Worm (Caenorhabditis elegans) whole organism, late embryonic: ENCODE results near the gene dao-6.

Source experiments
- K09A11.1 ChIP-seq: sonication (generic microtip); optimal IDR thresholded peaks from 2 replicates; lab custom pipeline; 2017; ENCODE audit warnings: antibody characterized with exemption, mild to moderate bottlenecking, missing genetic modification characterization, missing compliant biosample characterization; ENCODE audit not compliant: insufficient read depth
- Y22D7AL.16 ChIP-seq: sonication (generic microtip); optimal IDR thresholded peaks from 2 replicates; lab custom pipeline; 2016; ENCODE audit warnings: missing genetic modification characterization, missing compliant biosample characterization
- ceh-9 ChIP-seq: sonication (generic microtip); optimal IDR thresholded peaks from 2 replicates; lab custom pipeline; 2016; ENCODE audit warnings: mild to moderate bottlenecking, missing genetic modification characterization, inconsistent platforms, missing compliant biosample characterization
- dve-1 ChIP-seq: sonication (generic microtip); optimal IDR thresholded peaks from 2 replicates; lab custom pipeline; 2017; ENCODE audit warnings: antibody characterized with exemption, mild to moderate bottlenecking, missing genetic modification characterization, missing compliant biosample characterization
- elt-4 ChIP-seq: sonication (generic microtip); optimal IDR thresholded peaks from 2 replicates; lab custom pipeline; 2016; ENCODE audit warnings: missing genetic modification characterization, missing compliant biosample characterization
- fkh-10 ChIP-seq: fragments of 150-350 bp; optimal IDR thresholded peaks from 2 replicates; lab custom pipeline; 2014; ENCODE audit warnings: missing biosample characterization, missing genetic modification reagents, missing genetic modification characterization
- lin-11 ChIP-seq: fragments of 200-800 bp; sonication (Bioruptor generic); optimal IDR thresholded peaks from 2 replicates; lab custom pipeline; 2018; ENCODE audit warnings: mild to moderate bottlenecking, missing genetic modification characterization, missing compliant biosample characterization
- mec-3 ChIP-seq: sonication (generic microtip); optimal IDR thresholded peaks from 2 replicates; lab custom pipeline; 2016; ENCODE audit warnings: borderline replicate concordance, missing genetic modification characterization, missing compliant biosample characterization
- odd-2 ChIP-seq: sonication (generic microtip); optimal IDR thresholded peaks from 2 replicates; lab custom pipeline; 2017; ENCODE audit warnings: antibody characterized with exemption, mild to moderate bottlenecking, missing genetic modification characterization, missing compliant biosample characterization
- pqm-1 ChIP-seq: sonication (generic microtip); optimal IDR thresholded peaks from 2 replicates; lab custom pipeline; 2016; ENCODE audit warnings: missing genetic modification characterization, missing compliant biosample characterization
- sdc-2 ChIP-seq: sonication (generic microtip); optimal IDR thresholded peaks from 2 replicates; lab custom pipeline; 2016; ENCODE audit warnings: missing genotype, missing genetic modification characterization, missing compliant biosample characterization
- syd-9 ChIP-seq: sonication (generic microtip); optimal IDR thresholded peaks from 2 replicates; lab custom pipeline; 2016; ENCODE audit warnings: mild to moderate bottlenecking, missing genetic modification characterization, moderate library complexity, missing compliant biosample characterization
- unc-42 ChIP-seq: sonication (generic microtip); optimal IDR thresholded peaks from 2 replicates; lab custom pipeline; 2016; ENCODE audit warnings: missing genotype, missing genetic modification characterization, missing compliant biosample characterization
- unc-55 ChIP-seq: sonication (generic microtip); optimal IDR thresholded peaks from 2 replicates; lab custom pipeline; 2017; ENCODE audit warnings: missing biosample characterization, missing genetic modification reagents, missing genetic modification characterization

DNA sequence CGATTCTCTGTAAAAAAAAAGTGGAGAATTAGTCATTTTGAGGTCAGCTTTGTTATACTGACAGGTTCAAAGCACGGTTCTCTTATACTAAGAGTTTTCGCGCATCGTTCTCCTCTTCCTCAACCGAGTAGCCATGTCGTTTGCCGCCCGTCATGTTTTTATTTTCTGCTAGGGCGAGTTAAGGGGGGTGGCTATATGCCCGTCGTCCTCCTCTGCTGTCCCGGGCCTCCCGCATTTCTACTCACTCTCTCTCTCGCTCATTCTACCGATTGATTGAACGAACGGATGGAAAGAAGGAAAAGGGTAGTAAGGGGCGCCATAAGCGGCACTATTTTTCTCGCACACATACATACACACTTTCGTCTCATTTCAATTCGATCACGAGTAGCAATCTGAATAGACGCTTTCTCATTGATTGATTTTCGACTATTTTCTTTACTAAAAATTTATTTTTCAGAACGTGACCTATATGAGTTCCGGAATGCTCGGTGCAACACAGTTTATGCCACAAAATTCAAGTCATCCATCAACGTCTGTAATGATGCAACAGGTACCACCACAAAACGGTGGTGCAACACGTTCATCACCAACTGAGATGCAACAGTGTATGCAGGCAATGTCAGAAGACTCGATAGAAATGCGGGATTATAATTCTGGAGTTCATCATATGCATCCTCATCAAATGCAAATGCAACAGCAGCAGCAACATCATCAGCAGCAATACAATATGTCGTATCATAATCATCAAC, 30.7 kb downstream of the dao-6 start:
- TF ChIP-seq ceh-9 (tag; lab: Kevin White, UChicago) (no peak), elt-4 (tag; lab: Kevin White, UChicago) (no peak), fkh-10 (GFP tag; lab: Kevin White, UChicago) (no peak), lin-11 (tag; lab: Kevin White, UChicago) (no peak), K09A11.1 (tag; lab: Kevin White, UChicago) (no peak), unc-55 (GFP tag; lab: Kevin White, UChicago) (no peak), odd-2 (tag; lab: Kevin White, UChicago) (no peak), dve-1 (tag; lab: Kevin White, UChicago) (no peak), pqm-1 (no peak), mec-3 (tag; lab: Kevin White, UChicago) (no peak), unc-42 (tag; lab: Kevin White, UChicago) (no peak), Y22D7AL.16 (tag; lab: Kevin White, UChicago) (no peak), sdc-2 (peak; percentile 8), syd-9 (tag; lab: Kevin White, UChicago) (no peak)
